Fruit fly (Drosophila melanogaster) whole organism, embryonic: Measurements from ENCODE around the gene sle.

ENCODE experiments used
- CG10147 ChIP-seq: fragments of 200-800 bp; sonication (Bioruptor generic); optimal IDR thresholded peaks from 2 replicates; lab custom pipeline; 2019; ENCODE audit warnings: missing biosample characterization, mild to moderate bottlenecking, missing genetic modification characterization, moderate library complexity
- CG13287 ChIP-seq: fragments of 200-800 bp; sonication (Bioruptor generic); IDR thresholded peaks from 2 replicates; pipeline ENCODE4 v1.3.6; 2022; ENCODE audit warnings: missing biosample characterization, missing genetic modification characterization; ENCODE audit not compliant: partially characterized antibody
- CG13424 ChIP-seq: fragments of 200-800 bp; sonication (Bioruptor generic); optimal IDR thresholded peaks from 2 replicates; lab custom pipeline; 2019; ENCODE audit warnings: missing biosample characterization, mild to moderate bottlenecking, missing genetic modification characterization, moderate library complexity
- CG17912 ChIP-seq: fragments of 200-800 bp; sonication (Bioruptor generic); optimal IDR thresholded peaks from 2 replicates; lab custom pipeline; 2018; ENCODE audit warnings: missing biosample characterization, mild to moderate bottlenecking, missing genetic modification characterization
- CG4282 ChIP-seq: fragments of 200-800 bp; sonication (Bioruptor generic); optimal IDR thresholded peaks from 2 replicates; lab custom pipeline; 2016; ENCODE audit warnings: missing biosample characterization, missing genetic modification characterization
- CG4424 ChIP-seq: fragments of 200-800 bp; sonication (Bioruptor generic); optimal IDR thresholded peaks from 3 replicates; lab custom pipeline; 2016; ENCODE audit warnings: missing biosample characterization, missing genetic modification characterization
- Doc3 ChIP-seq: fragments of 200-800 bp; sonication (Bioruptor generic); IDR thresholded peaks from 3 replicates; pipeline ENCODE4 v1.3.6; 2022; ENCODE audit warnings: missing biosample characterization, missing genetic modification characterization; ENCODE audit not compliant: partially characterized antibody
- ERR ChIP-seq: fragments of 200-800 bp; sonication (Bioruptor generic); optimal IDR thresholded peaks from 2 replicates; lab custom pipeline; 2016; ENCODE audit warnings: missing biosample characterization, missing genetic modification characterization
- Gug ChIP-seq: fragments of 200-800 bp; sonication (Bioruptor generic); IDR thresholded peaks from 4 replicates; pipeline ENCODE4 v1.3.6; 2022; ENCODE audit warnings: missing biosample characterization, missing genetic modification characterization
- NC2β ChIP-seq: fragments of 200-800 bp; sonication (Bioruptor generic); optimal IDR thresholded peaks from 2 replicates; lab custom pipeline; 2016; ENCODE audit warnings: missing biosample characterization, missing genetic modification characterization
- dysf ChIP-seq: fragments of 200-800 bp; sonication (Bioruptor generic); IDR thresholded peaks from 3 replicates; pipeline ENCODE4 v1.3.6; 2022; ENCODE audit warnings: missing biosample characterization, missing genetic modification characterization
- usp ChIP-seq: fragments of >200 bp; optimal IDR thresholded peaks from 2 replicates; lab custom pipeline; 2017; ENCODE audit warnings: missing biosample characterization, missing genetic modification characterization

dm6 chr3R:10311745-10312088, 21.2 kb upstream of the sle start:
- no peak for TF ChIP-seq CG10147 (GFP tag; lab: Kevin White, UChicago)
- no peak for TF ChIP-seq CG13424 (tag; lab: Kevin White, UChicago)
- no peak for TF ChIP-seq CG17912 (GFP tag; lab: Kevin White, UChicago)
- no peak for TF ChIP-seq CG13287 (GFP tag; lab: Robert Waterston, UW)
- TF ChIP-seq NC2β (GFP tag; lab: Kevin White, UChicago), result no peak
- TF ChIP-seq ERR (GFP tag; lab: Kevin White, UChicago), result no peak
- no peak for TF ChIP-seq CG4424 (GFP tag; lab: Kevin White, UChicago)
- TF ChIP-seq Doc3 (GFP tag; lab: Robert Waterston, UW), result no peak
- no peak for TF ChIP-seq CG4282 (GFP tag; lab: Kevin White, UChicago)
- TF ChIP-seq Gug (GFP tag; lab: Robert Waterston, UW), result no peak
- no peak for TF ChIP-seq usp (GFP tag; lab: Kevin White, UChicago)
- no peak for TF ChIP-seq dysf (GFP tag; lab: Robert Waterston, UW)
